Worm (Caenorhabditis elegans) whole organism, L4 larva: ENCODE results near the gene lec-11.

Experiments used
- F10B5.3 ChIP-seq: sonication (generic microtip); optimal IDR thresholded peaks from 2 replicates; lab custom pipeline; 2016; ENCODE audit warnings: mild to moderate bottlenecking, missing genetic modification characterization, missing compliant biosample characterization
- F26F4.8 ChIP-seq: fragments of 200-800 bp; sonication (Bioruptor generic); conservative IDR thresholded peaks from 2 replicates; pipeline ENCODE4 v1.3.6; 2022; ENCODE audit warnings: missing genetic modification characterization, missing compliant biosample characterization
- F44E2.7 ChIP-seq: fragments of 200-800 bp; sonication (Bioruptor generic); IDR thresholded peaks from 2 replicates; pipeline ENCODE4 v2.1.2; 2022; ENCODE audit warnings: missing genetic modification characterization, missing compliant biosample characterization
- F49E8.2 ChIP-seq: sonication (generic microtip); optimal IDR thresholded peaks from 2 replicates; lab custom pipeline; 2016; ENCODE audit warnings: missing compliant biosample characterization, mild to moderate bottlenecking, missing genetic modification characterization, borderline replicate concordance
- R02D3.7 ChIP-seq: fragments of 150-350 bp; sonication (generic microtip); optimal IDR thresholded peaks from 3 replicates; lab custom pipeline; 2014; ENCODE audit warnings: missing biosample characterization, missing genetic modification characterization
- Y105C5A.15 ChIP-seq: fragments of 200-800 bp; sonication (Bioruptor generic); IDR thresholded peaks from 2 replicates; pipeline ENCODE4 v1.3.6; 2022; ENCODE audit warnings: missing genetic modification characterization, missing compliant biosample characterization
- Y5F2A.4 ChIP-seq: fragments of 200-800 bp; sonication (Bioruptor generic); optimal IDR thresholded peaks from 2 replicates; lab custom pipeline; 2018; ENCODE audit warnings: mild to moderate bottlenecking, missing genetic modification characterization, missing compliant biosample characterization
- Y75B8A.6 ChIP-seq: fragments of 200-800 bp; sonication (Bioruptor generic); IDR thresholded peaks from 2 replicates; pipeline ENCODE4 v1.3.6; 2022; ENCODE audit warnings: missing genetic modification reagents, missing genetic modification characterization, missing compliant biosample characterization
- ZK337.2 ChIP-seq: fragments of 200-800 bp; sonication (Bioruptor generic); IDR thresholded peaks from 2 replicates; pipeline ENCODE4 v1.3.6; 2022; ENCODE audit warnings: missing genetic modification reagents, missing genetic modification characterization, missing compliant biosample characterization
- aha-1 ChIP-seq: fragments of 150-350 bp; peaks from one replicate; lab custom pipeline; 2014; ENCODE audit warnings: missing biosample characterization, missing genetic modification characterization
- ceh-20 ChIP-seq: fragments of 200-800 bp; sonication (Bioruptor generic); IDR thresholded peaks from 2 replicates; pipeline ENCODE4 v1.3.6; 2022; ENCODE audit warnings: missing genetic modification reagents, missing genetic modification characterization, missing compliant biosample characterization
- ceh-44 ChIP-seq: fragments of 200-800 bp; sonication (Bioruptor generic); IDR thresholded peaks from 2 replicates; pipeline ENCODE4 v1.3.6; 2022; ENCODE audit warnings: missing genetic modification reagents, missing genetic modification characterization, missing compliant biosample characterization
- ceh-62 ChIP-seq: sonication (generic microtip); optimal IDR thresholded peaks from 2 replicates; lab custom pipeline; 2017; ENCODE audit warnings: missing biosample characterization, missing genetic modification characterization
- ces-1 ChIP-seq: fragments of 150-350 bp; sonication (generic microtip); optimal IDR thresholded peaks from 4 replicates; lab custom pipeline; 2014; ENCODE audit warnings: missing biosample characterization, missing genetic modification reagents, missing genetic modification characterization
- ctbp-1 ChIP-seq: fragments of 200-800 bp; sonication (Bioruptor generic); IDR thresholded peaks from 2 replicates; pipeline ENCODE4 v1.3.6; 2022; ENCODE audit warnings: missing genetic modification reagents, missing genetic modification characterization, missing compliant biosample characterization
- daf-12 ChIP-seq: fragments of 150-350 bp; optimal IDR thresholded peaks from 2 replicates; lab custom pipeline; 2014; ENCODE audit warnings: missing biosample characterization, missing genetic modification reagents, missing genetic modification characterization
- dmd-6 ChIP-seq: fragments of 200-800 bp; sonication (Bioruptor generic); IDR thresholded peaks from 2 replicates; pipeline ENCODE4 v1.3.6; 2022; ENCODE audit warnings: missing genetic modification reagents, missing genetic modification characterization, missing compliant biosample characterization
- dmd-8 ChIP-seq: fragments of 200-800 bp; sonication (Bioruptor generic); IDR thresholded peaks from 2 replicates; pipeline ENCODE4 v1.3.6; 2022; ENCODE audit warnings: missing genetic modification characterization, missing compliant biosample characterization
- dpl-1 ChIP-seq: fragments of 150-350 bp; optimal IDR thresholded peaks from 2 replicates; lab custom pipeline; 2014; ENCODE audit warnings: missing biosample characterization, missing genetic modification reagents, missing genetic modification characterization
- duxl-1 ChIP-seq: sonication (generic microtip); optimal IDR thresholded peaks from 2 replicates; lab custom pipeline; 2016; ENCODE audit warnings: mild to moderate bottlenecking, missing genetic modification characterization, moderate library complexity, missing compliant biosample characterization; ENCODE audit not compliant: poor library complexity
- dve-1 ChIP-seq: sonication (generic microtip); optimal IDR thresholded peaks from 2 replicates; lab custom pipeline; 2017; ENCODE audit warnings: antibody characterized with exemption, mild to moderate bottlenecking, missing genetic modification characterization, missing compliant biosample characterization; ENCODE audit not compliant: insufficient read depth
- egl-27 ChIP-seq: sonication (generic microtip); optimal IDR thresholded peaks from 3 replicates; lab custom pipeline; 2017; ENCODE audit warnings: missing biosample characterization, missing genetic modification reagents, missing genetic modification characterization
- fkh-10 ChIP-seq: fragments of 150-350 bp; optimal IDR thresholded peaks from 2 replicates; lab custom pipeline; 2014; ENCODE audit warnings: missing biosample characterization, missing genetic modification reagents, missing genetic modification characterization
- gei-8 ChIP-seq: fragments of 200-800 bp; sonication (Bioruptor generic); optimal IDR thresholded peaks from 2 replicates; lab custom pipeline; 2018; ENCODE audit warnings: mild to moderate bottlenecking, missing genetic modification characterization, missing compliant biosample characterization
- hlh-11 ChIP-seq: fragments of 200-800 bp; sonication (Bioruptor generic); optimal IDR thresholded peaks from 2 replicates; lab custom pipeline; 2018; ENCODE audit warnings: mild to moderate bottlenecking, missing genetic modification characterization, missing compliant biosample characterization
- hmg-1.1 ChIP-seq: fragments of 200-800 bp; sonication (Bioruptor generic); IDR thresholded peaks from 2 replicates; pipeline ENCODE4 v1.3.6; 2022; ENCODE audit warnings: missing genetic modification reagents, missing genetic modification characterization, missing compliant biosample characterization
- lim-7 ChIP-seq: fragments of 200-800 bp; sonication (Bioruptor generic); IDR thresholded peaks from 2 replicates; pipeline ENCODE4 v1.3.6; 2022; ENCODE audit warnings: missing genetic modification characterization, missing compliant biosample characterization
- lin-13 ChIP-seq: fragments of 150-350 bp; optimal IDR thresholded peaks from 2 replicates; lab custom pipeline; 2014; ENCODE audit warnings: missing biosample characterization, missing genetic modification reagents, missing genetic modification characterization
- lir-3 ChIP-seq: sonication (generic microtip); optimal IDR thresholded peaks from 2 replicates; lab custom pipeline; 2016; ENCODE audit warnings: mild to moderate bottlenecking, missing genetic modification characterization, missing compliant biosample characterization
- mdl-1 ChIP-seq, 2 experiments: fragments of 150-350 bp in 1 of 2; sonication (generic microtip) in 1 of 2; optimal IDR thresholded peaks; 2 replicates each; lab custom pipeline; 2014 to 2017; ENCODE audit warnings: missing biosample characterization in 2 of 2, missing genetic modification characterization in 2 of 2
- mxl-2 ChIP-seq: fragments of 200-800 bp; sonication (Bioruptor generic); conservative IDR thresholded peaks from 2 replicates; pipeline ENCODE4 v1.3.6; 2022; ENCODE audit warnings: missing genetic modification reagents, missing genetic modification characterization, missing compliant biosample characterization
- nhr-10 ChIP-seq: fragments of 150-350 bp; optimal IDR thresholded peaks from 2 replicates; lab custom pipeline; 2014; ENCODE audit warnings: missing biosample characterization, missing genetic modification characterization
- nhr-102 ChIP-seq: sonication (generic microtip); optimal IDR thresholded peaks from 2 replicates; lab custom pipeline; 2016; ENCODE audit warnings: mild to moderate bottlenecking, missing genetic modification characterization, moderate library complexity, missing compliant biosample characterization
- nhr-28 ChIP-seq: fragments of 150-350 bp; optimal IDR thresholded peaks from 2 replicates; lab custom pipeline; 2014; ENCODE audit warnings: missing biosample characterization, missing genetic modification characterization
- nhr-42 ChIP-seq: fragments of 200-800 bp; sonication (Bioruptor generic); IDR thresholded peaks from 2 replicates; pipeline ENCODE4 v1.3.6; 2022; ENCODE audit warnings: missing genetic modification characterization, missing compliant biosample characterization
- pha-4 ChIP-seq, 2 experiments: fragments of 150-350 bp in 1 of 2; fragments of 200-800 bp in 1 of 2; sonication (Bioruptor generic) in 1 of 2; IDR thresholded peaks in 1 of 2; optimal IDR thresholded peaks in 1 of 2; 2 replicates each; pipeline versions ENCODE4 v1.3.6 to Lab custom; 2014 to 2022; ENCODE audit warnings: missing genetic modification characterization in 2 of 2, missing genetic modification reagents in 2 of 2, missing biosample characterization in 1 of 2, missing compliant biosample characterization in 1 of 2
- pqm-1 ChIP-seq: sonication (generic microtip); optimal IDR thresholded peaks from 2 replicates; lab custom pipeline; 2017; ENCODE audit warnings: missing biosample characterization, missing genetic modification characterization
- rbr-2 ChIP-seq: sonication (generic microtip); optimal IDR thresholded peaks from 2 replicates; lab custom pipeline; 2016; ENCODE audit warnings: missing genotype, missing genetic modification characterization, missing compliant biosample characterization
- sdz-12 ChIP-seq: fragments of 200-800 bp; sonication (Bioruptor generic); optimal IDR thresholded peaks from 2 replicates; lab custom pipeline; 2018; ENCODE audit warnings: mild to moderate bottlenecking, missing genetic modification characterization, missing compliant biosample characterization
- skn-1 ChIP-seq: fragments of 150-350 bp; optimal IDR thresholded peaks from 2 replicates; lab custom pipeline; 2014; ENCODE audit warnings: missing biosample characterization, missing genetic modification characterization
- spr-3 ChIP-seq: fragments of 200-800 bp; sonication (Bioruptor generic); optimal IDR thresholded peaks from 2 replicates; lab custom pipeline; 2018; ENCODE audit warnings: mild to moderate bottlenecking, missing genetic modification characterization, missing compliant biosample characterization
- tra-1 ChIP-seq: fragments of 200-800 bp; sonication (Bioruptor generic); IDR thresholded peaks from 2 replicates; pipeline ENCODE4 v1.3.6; 2022; ENCODE audit warnings: missing genetic modification reagents, missing genetic modification characterization, missing compliant biosample characterization
- unc-130 ChIP-seq: sonication (generic microtip); optimal IDR thresholded peaks from 2 replicates; lab custom pipeline; 2016; ENCODE audit warnings: missing genetic modification reagents, missing genetic modification characterization, missing compliant biosample characterization
- unc-39 ChIP-seq: sonication (generic microtip); optimal IDR thresholded peaks from 2 replicates; lab custom pipeline; 2017; ENCODE audit warnings: missing biosample characterization, missing genetic modification characterization
- unc-62 ChIP-seq, 3 experiments: fragments of 150-350 bp in 1 of 3; sonication (generic microtip); optimal IDR thresholded peaks in 2 of 3; peaks in 1 of 3; 1 replicate in 1 of 3; 2 replicates in 2 of 3; lab custom pipeline; 2014 to 2017; ENCODE audit warnings: missing biosample characterization in 3 of 3, missing genetic modification characterization in 3 of 3, missing genetic modification reagents in 3 of 3, missing genotype in 1 of 3
- vab-7 ChIP-seq: fragments of 200-800 bp; sonication (Bioruptor generic); IDR thresholded peaks from 2 replicates; pipeline ENCODE4 v1.3.6; 2022; ENCODE audit warnings: missing genetic modification reagents, missing genetic modification characterization, missing compliant biosample characterization
- zfp-2 ChIP-seq: sonication (generic microtip); optimal IDR thresholded peaks from 2 replicates; lab custom pipeline; 2016; ENCODE audit warnings: mild to moderate bottlenecking, missing genetic modification characterization, missing compliant biosample characterization
- ztf-11 ChIP-seq: fragments of 150-350 bp; optimal IDR thresholded peaks from 2 replicates; lab custom pipeline; 2014; ENCODE audit warnings: missing biosample characterization, missing genetic modification characterization

Gene lec-11

ce11 chrIV:6556624-6557368 is 33.2 kb downstream of the lec-11 start, which contains the start of gene try-3:
TSS of gene try-3 (plus strand) at chrIV:6557155.
- peak; percentile 10 for TF ChIP-seq zfp-2 (tag; lab: Kevin White, UChicago)
- no peak for TF ChIP-seq pqm-1 (tag; lab: Kevin White, UChicago)
- peak; percentile 27 for TF ChIP-seq dve-1 (tag; lab: Kevin White, UChicago)
- peak; percentile 88 for TF ChIP-seq hmg-1.1 (GFP tag; lab: Robert Waterston, UW)
- TF ChIP-seq nhr-28 = peak; percentile 52
- TF ChIP-seq ZK337.2 (GFP tag; lab: Robert Waterston, UW) = 0 out of 2 replicates have a peak, but pooled peaks have one; percentile 14
- TF ChIP-seq ceh-62 = no peak
- TF ChIP-seq duxl-1 (tag; lab: Kevin White, UChicago) = peak; percentile 71
- TF ChIP-seq Y5F2A.4 = peak; percentile 26
- no peak for TF ChIP-seq unc-62 (GFP tag; optimal IDR thresholded peaks at IDR 0.05 in 1 of 2; lab: Kevin White, UChicago)
- TF ChIP-seq unc-62 (tag; optimal IDR thresholded peaks at IDR 0.05; lab: Kevin White, UChicago) = no peak
- TF ChIP-seq unc-39 (tag; lab: Kevin White, UChicago) = no peak
- TF ChIP-seq dmd-6 = peak; percentile 66
- TF ChIP-seq sdz-12 (GFP tag; lab: Kevin White, UChicago) = peak; percentile 57
- TF ChIP-seq ztf-11 (tag; lab: Kevin White, UChicago) = no peak
- TF ChIP-seq lim-7 (GFP tag; lab: Robert Waterston, UW) = peak; percentile 97
- TF ChIP-seq ces-1 (GFP tag; lab: Kevin White, UChicago) = no peak
- TF ChIP-seq Y105C5A.15 (GFP tag; lab: Robert Waterston, UW) = peak; percentile 87
- TF ChIP-seq tra-1 (GFP tag; lab: Robert Waterston, UW) = peak; percentile 82
- peak; percentile 57 for TF ChIP-seq F49E8.2 (tag; lab: Kevin White, UChicago)
- TF ChIP-seq F44E2.7 = peak; percentile 60; the same call in 1 of the 2 replicates
- TF ChIP-seq fkh-10 = peak; percentile 68
- TF ChIP-seq gei-8 (GFP tag; lab: Kevin White, UChicago) = peak; percentile 73
- TF ChIP-seq dpl-1 = peak; percentile 49
- peak; percentile 27 for TF ChIP-seq nhr-10 (tag; lab: Kevin White, UChicago)
- TF ChIP-seq egl-27 (tag; lab: Kevin White, UChicago) = no peak
- peak in 1 of 2 experiments; percentile 22 for TF ChIP-seq mdl-1 (tag; optimal IDR thresholded peaks at IDR 0.05; lab: Kevin White, UChicago)
- TF ChIP-seq daf-12 = no peak
- peak; percentile 87 for TF ChIP-seq pha-4 (GFP tag; IDR thresholded peaks at IDR 0.05; lab: Robert Waterston, UW)
- TF ChIP-seq pha-4 (tag; optimal IDR thresholded peaks at IDR 0.05; lab: Kevin White, UChicago) = no peak
- TF ChIP-seq unc-130 (GFP tag; lab: Kevin White, UChicago) = peak; percentile 54
- TF ChIP-seq hlh-11 (tag; lab: Kevin White, UChicago) = peak; percentile 72
- TF ChIP-seq ceh-20 (GFP tag; lab: Robert Waterston, UW) = peak; percentile 60; the same call in 1 of the 2 replicates
- TF ChIP-seq nhr-42 = peak; percentile 71; the same call in 1 of the 2 replicates
- peak; percentile 91; the same call in 1 of the 2 replicates for TF ChIP-seq ceh-44
- no peak for TF ChIP-seq skn-1 (tag; lab: Kevin White, UChicago)
- peak; percentile 41 for TF ChIP-seq lin-13 (GFP tag; lab: Kevin White, UChicago)
- TF ChIP-seq R02D3.7 = no peak
- peak; percentile 46 for TF ChIP-seq nhr-102
- peak; percentile 71; the same call in 1 of the 2 replicates for TF ChIP-seq Y75B8A.6 (GFP tag; lab: Robert Waterston, UW)
- TF ChIP-seq F26F4.8 = peak; percentile 76
- TF ChIP-seq rbr-2 (tag; lab: Kevin White, UChicago) = peak; percentile 66
- TF ChIP-seq aha-1 (tag; lab: Kevin White, UChicago) = peak; percentile 58
- no peak for TF ChIP-seq lir-3
- peak; percentile 17 for TF ChIP-seq F10B5.3 (tag; lab: Kevin White, UChicago)
- peak; percentile 91 for TF ChIP-seq ctbp-1 (GFP tag; lab: Robert Waterston, UW)
- TF ChIP-seq spr-3 (GFP tag; lab: Kevin White, UChicago) = peak; percentile 0
- peak; percentile 84 for TF ChIP-seq vab-7 (GFP tag; lab: Robert Waterston, UW)
- peak; percentile 73; the same call in 1 of the 2 replicates for TF ChIP-seq dmd-8
- 0 out of 2 replicates have a peak, but pooled peaks have one; percentile 16 for TF ChIP-seq mxl-2 (GFP tag; lab: Robert Waterston, UW)
